Worm (Caenorhabditis elegans) whole organism, L4 larva: ENCODE results near the gene pha-1.

Experiments used
- D1046.2 ChIP-seq: fragments of 200-800 bp; sonication (Bioruptor generic); IDR thresholded peaks from 2 replicates; pipeline ENCODE4 v1.3.6; 2022; ENCODE audit warnings: missing genetic modification characterization, missing compliant biosample characterization
- F37D6.2 ChIP-seq: sonication (generic microtip); optimal IDR thresholded peaks from 2 replicates; lab custom pipeline; 2016; ENCODE audit warnings: mild to moderate bottlenecking, missing genetic modification characterization, missing compliant biosample characterization
- Y48G9A.11 ChIP-seq: fragments of 200-800 bp; sonication (Bioruptor generic); IDR thresholded peaks from 2 replicates; pipeline ENCODE4 v1.3.6; 2022; ENCODE audit warnings: missing genetic modification reagents, missing genetic modification characterization, missing compliant biosample characterization
- ZK546.5 ChIP-seq, 2 experiments: sonication (generic microtip); optimal IDR thresholded peaks; 2 replicates each; lab custom pipeline; 2017; ENCODE audit warnings: missing biosample characterization in 2 of 2, missing genetic modification characterization in 2 of 2
- aha-1 ChIP-seq: fragments of 150-350 bp; peaks from one replicate; lab custom pipeline; 2014; ENCODE audit warnings: missing biosample characterization, missing genetic modification characterization
- aly-2 ChIP-seq: sonication (generic microtip); optimal IDR thresholded peaks from 2 replicates; lab custom pipeline; 2018; ENCODE audit warnings: missing biosample characterization, missing genetic modification characterization
- ceh-20 ChIP-seq: fragments of 200-800 bp; sonication (Bioruptor generic); IDR thresholded peaks from 2 replicates; pipeline ENCODE4 v1.3.6; 2022; ENCODE audit warnings: missing genetic modification reagents, missing genetic modification characterization, missing compliant biosample characterization
- ctbp-1 ChIP-seq: fragments of 200-800 bp; sonication (Bioruptor generic); IDR thresholded peaks from 2 replicates; pipeline ENCODE4 v1.3.6; 2022; ENCODE audit warnings: missing genetic modification reagents, missing genetic modification characterization, missing compliant biosample characterization
- daf-12 ChIP-seq: fragments of 150-350 bp; optimal IDR thresholded peaks from 2 replicates; lab custom pipeline; 2014; ENCODE audit warnings: missing biosample characterization, missing genetic modification reagents, missing genetic modification characterization
- dmd-8 ChIP-seq: fragments of 200-800 bp; sonication (Bioruptor generic); IDR thresholded peaks from 2 replicates; pipeline ENCODE4 v1.3.6; 2022; ENCODE audit warnings: missing genetic modification characterization, missing compliant biosample characterization
- dmd-9 ChIP-seq: fragments of 200-800 bp; sonication (Bioruptor generic); IDR thresholded peaks from 2 replicates; pipeline ENCODE4 v1.3.6; 2022; ENCODE audit warnings: missing genetic modification reagents, missing genetic modification characterization, missing compliant biosample characterization
- dpl-1 ChIP-seq: fragments of 150-350 bp; optimal IDR thresholded peaks from 2 replicates; lab custom pipeline; 2014; ENCODE audit warnings: missing biosample characterization, missing genetic modification reagents, missing genetic modification characterization
- duxl-1 ChIP-seq: sonication (generic microtip); optimal IDR thresholded peaks from 2 replicates; lab custom pipeline; 2016; ENCODE audit warnings: mild to moderate bottlenecking, missing genetic modification characterization, moderate library complexity, missing compliant biosample characterization; ENCODE audit not compliant: poor library complexity
- egl-27 ChIP-seq: sonication (generic microtip); optimal IDR thresholded peaks from 3 replicates; lab custom pipeline; 2017; ENCODE audit warnings: missing biosample characterization, missing genetic modification reagents, missing genetic modification characterization
- fos-1 ChIP-seq: fragments of 150-350 bp; optimal IDR thresholded peaks from 2 replicates; lab custom pipeline; 2014; ENCODE audit warnings: missing biosample characterization, missing genetic modification characterization
- gei-8 ChIP-seq: fragments of 200-800 bp; sonication (Bioruptor generic); optimal IDR thresholded peaks from 2 replicates; lab custom pipeline; 2018; ENCODE audit warnings: mild to moderate bottlenecking, missing genetic modification characterization, missing compliant biosample characterization
- hif-1 ChIP-seq, 2 experiments: sonication (generic microtip); optimal IDR thresholded peaks; 2 replicates each; lab custom pipeline; 2016 to 2017; ENCODE audit warnings: missing compliant biosample characterization in 2 of 2, missing genetic modification characterization in 2 of 2, missing genetic modification reagents in 2 of 2, missing genotype in 2 of 2, mild to moderate bottlenecking in 1 of 2
- hlh-11 ChIP-seq: fragments of 200-800 bp; sonication (Bioruptor generic); optimal IDR thresholded peaks from 2 replicates; lab custom pipeline; 2018; ENCODE audit warnings: mild to moderate bottlenecking, missing genetic modification characterization, missing compliant biosample characterization
- hlh-30 ChIP-seq: sonication (generic microtip); optimal IDR thresholded peaks from 2 replicates; lab custom pipeline; 2017; ENCODE audit warnings: antibody characterized with exemption, mild to moderate bottlenecking, missing genetic modification characterization, missing compliant biosample characterization; ENCODE audit not compliant: insufficient read depth
- lin-13 ChIP-seq: fragments of 150-350 bp; optimal IDR thresholded peaks from 2 replicates; lab custom pipeline; 2014; ENCODE audit warnings: missing biosample characterization, missing genetic modification reagents, missing genetic modification characterization
- lin-15B ChIP-seq: fragments of 150-350 bp; sonication (generic microtip); optimal IDR thresholded peaks from 3 replicates; lab custom pipeline; 2014; ENCODE audit warnings: missing biosample characterization, missing genetic modification characterization
- lin-29 ChIP-seq: fragments of 200-800 bp; sonication (Bioruptor generic); IDR thresholded peaks from 2 replicates; pipeline ENCODE4 v1.3.6; 2022; ENCODE audit warnings: missing genetic modification reagents, missing genetic modification characterization, missing compliant biosample characterization
- lin-39 ChIP-seq: fragments of 150-350 bp; optimal IDR thresholded peaks from 2 replicates; lab custom pipeline; 2014; ENCODE audit warnings: missing biosample characterization, missing genetic modification reagents, missing genetic modification characterization
- lir-3 ChIP-seq: sonication (generic microtip); optimal IDR thresholded peaks from 2 replicates; lab custom pipeline; 2016; ENCODE audit warnings: mild to moderate bottlenecking, missing genetic modification characterization, missing compliant biosample characterization
- lsy-2 ChIP-seq, 2 experiments: fragments of 150-350 bp in 1 of 2; sonication (generic microtip) in 1 of 2; optimal IDR thresholded peaks; 2 replicates each; lab custom pipeline; 2014 to 2017; ENCODE audit warnings: missing biosample characterization in 2 of 2, missing genetic modification characterization in 2 of 2
- madf-5 ChIP-seq, 2 experiments: fragments of 200-800 bp; sonication (Bioruptor generic); IDR thresholded peaks; 2 replicates each; pipeline ENCODE4 v1.3.6; 2022; ENCODE audit warnings: missing compliant biosample characterization in 2 of 2, missing genetic modification characterization in 2 of 2
- madf-9 ChIP-seq: fragments of 200-800 bp; sonication (Bioruptor generic); conservative IDR thresholded peaks from 2 replicates; pipeline ENCODE4 v1.3.6; 2022; ENCODE audit warnings: missing genetic modification reagents, missing genetic modification characterization, missing compliant biosample characterization
- mdl-1 ChIP-seq, 2 experiments: fragments of 150-350 bp in 1 of 2; sonication (generic microtip) in 1 of 2; optimal IDR thresholded peaks; 2 replicates each; lab custom pipeline; 2014 to 2017; ENCODE audit warnings: missing biosample characterization in 2 of 2, missing genetic modification characterization in 2 of 2
- mes-2 ChIP-seq: sonication (generic microtip); optimal IDR thresholded peaks from 2 replicates; lab custom pipeline; 2016; ENCODE audit warnings: missing genotype, mild to moderate bottlenecking, missing genetic modification characterization, missing compliant biosample characterization; ENCODE audit not compliant: poor library complexity, severe bottlenecking
- nhr-10 ChIP-seq: fragments of 150-350 bp; optimal IDR thresholded peaks from 2 replicates; lab custom pipeline; 2014; ENCODE audit warnings: missing biosample characterization, missing genetic modification characterization
- nhr-102 ChIP-seq: sonication (generic microtip); optimal IDR thresholded peaks from 2 replicates; lab custom pipeline; 2016; ENCODE audit warnings: mild to moderate bottlenecking, missing genetic modification characterization, moderate library complexity, missing compliant biosample characterization
- nhr-11 ChIP-seq: fragments of 150-350 bp; optimal IDR thresholded peaks from 2 replicates; lab custom pipeline; 2014; ENCODE audit warnings: missing biosample characterization, missing genetic modification characterization
- nhr-111 ChIP-seq: fragments of 200-800 bp; sonication (Bioruptor generic); optimal IDR thresholded peaks from 2 replicates; lab custom pipeline; 2018; ENCODE audit warnings: mild to moderate bottlenecking, missing genetic modification characterization, missing compliant biosample characterization
- nhr-25 ChIP-seq: sonication (generic microtip); optimal IDR thresholded peaks from 2 replicates; lab custom pipeline; 2017; ENCODE audit warnings: missing genetic modification characterization, mild to moderate bottlenecking, missing compliant biosample characterization, antibody characterized with exemption, moderate library complexity, borderline replicate concordance; ENCODE audit not compliant: insufficient read depth
- nhr-28 ChIP-seq: fragments of 150-350 bp; optimal IDR thresholded peaks from 2 replicates; lab custom pipeline; 2014; ENCODE audit warnings: missing biosample characterization, missing genetic modification characterization
- nhr-42 ChIP-seq: fragments of 200-800 bp; sonication (Bioruptor generic); IDR thresholded peaks from 2 replicates; pipeline ENCODE4 v1.3.6; 2022; ENCODE audit warnings: missing genetic modification characterization, missing compliant biosample characterization
- nhr-77 ChIP-seq: fragments of 150-350 bp; optimal IDR thresholded peaks from 2 replicates; lab custom pipeline; 2014; ENCODE audit warnings: missing biosample characterization, missing genetic modification characterization
- pqm-1 ChIP-seq: sonication (generic microtip); optimal IDR thresholded peaks from 2 replicates; lab custom pipeline; 2017; ENCODE audit warnings: missing biosample characterization, missing genetic modification characterization
- sdz-12 ChIP-seq: fragments of 200-800 bp; sonication (Bioruptor generic); optimal IDR thresholded peaks from 2 replicates; lab custom pipeline; 2018; ENCODE audit warnings: mild to moderate bottlenecking, missing genetic modification characterization, missing compliant biosample characterization
- skn-1 ChIP-seq: fragments of 150-350 bp; optimal IDR thresholded peaks from 2 replicates; lab custom pipeline; 2014; ENCODE audit warnings: missing biosample characterization, missing genetic modification characterization
- snpc-4 ChIP-seq: fragments of 150-350 bp; optimal IDR thresholded peaks from 2 replicates; lab custom pipeline; 2014; ENCODE audit warnings: missing biosample characterization, missing genetic modification characterization
- unc-130 ChIP-seq: sonication (generic microtip); optimal IDR thresholded peaks from 2 replicates; lab custom pipeline; 2016; ENCODE audit warnings: missing genetic modification reagents, missing genetic modification characterization, missing compliant biosample characterization
- unc-39 ChIP-seq: sonication (generic microtip); optimal IDR thresholded peaks from 2 replicates; lab custom pipeline; 2017; ENCODE audit warnings: missing biosample characterization, missing genetic modification characterization
- vab-7 ChIP-seq: fragments of 200-800 bp; sonication (Bioruptor generic); IDR thresholded peaks from 2 replicates; pipeline ENCODE4 v1.3.6; 2022; ENCODE audit warnings: missing genetic modification reagents, missing genetic modification characterization, missing compliant biosample characterization
- ztf-7 ChIP-seq: fragments of 150-350 bp; optimal IDR thresholded peaks from 2 replicates; lab custom pipeline; 2014; ENCODE audit warnings: missing biosample characterization, missing genetic modification characterization

pha-1 gene

ce11 chrIII:11091651-11092278 is 39.8 kb upstream of the pha-1 start (continued):
- TF ChIP-seq Y48G9A.11 = peak; percentile 47; the same call in 1 of the 2 replicates
- TF ChIP-seq D1046.2 (GFP tag; lab: Robert Waterston, UW) = 0 out of 2 replicates have a peak, but pooled peaks have one; percentile 30
- peak; percentile 94 for TF ChIP-seq unc-130 (GFP tag; lab: Kevin White, UChicago)
- TF ChIP-seq nhr-28 (tag; lab: Kevin White, UChicago) = no peak
- no peak for TF ChIP-seq lir-3 (tag; lab: Kevin White, UChicago)
- TF ChIP-seq skn-1 (tag; lab: Kevin White, UChicago) = no peak
- TF ChIP-seq sdz-12 (GFP tag; lab: Kevin White, UChicago) = peak; percentile 25
- TF ChIP-seq nhr-77 (tag; lab: Kevin White, UChicago) = no peak
- TF ChIP-seq hif-1 (tag; optimal IDR thresholded peaks at IDR 0.05; lab: Kevin White, UChicago) = peak in 1 of 2 experiments; percentile 83
- TF ChIP-seq ceh-20 = 0 out of 2 replicates have a peak, but pooled peaks have one; percentile 38
- TF ChIP-seq mdl-1 (tag; optimal IDR thresholded peaks at IDR 0.05; lab: Kevin White, UChicago) = no peak
- peak in 1 of 2 experiments; percentile 20; a peak in 1 of 4 replicates for TF ChIP-seq madf-5 (GFP tag; IDR thresholded peaks at IDR 0.05; lab: Robert Waterston, UW)
- TF ChIP-seq nhr-42 = no peak

- no peak for TF ChIP-seq nhr-77 (tag; lab: Kevin White, UChicago)
- no peak for TF ChIP-seq gei-8
- 0 out of 2 replicates have a peak, but pooled peaks have one; percentile 41 for TF ChIP-seq dmd-9 (GFP tag; lab: Robert Waterston, UW)
- TF ChIP-seq snpc-4 (tag; lab: Kevin White, UChicago) = no peak
- no peak for TF ChIP-seq madf-9 (GFP tag; lab: Robert Waterston, UW)
- no peak for TF ChIP-seq nhr-25 (tag; lab: Kevin White, UChicago)
- no peak for TF ChIP-seq ZK546.5 (tag; optimal IDR thresholded peaks at IDR 0.05; lab: Kevin White, UChicago)
- no peak for TF ChIP-seq sdz-12 (GFP tag; lab: Kevin White, UChicago)
- peak; percentile 82 for TF ChIP-seq unc-130 (GFP tag; lab: Kevin White, UChicago)
- TF ChIP-seq unc-39 (tag; lab: Kevin White, UChicago) = no peak
- no peak for TF ChIP-seq daf-12 (tag; lab: Kevin White, UChicago)
- TF ChIP-seq lin-39 = no peak
- no peak for TF ChIP-seq nhr-11 (tag; lab: Kevin White, UChicago)
- TF ChIP-seq mes-2 (tag; lab: Kevin White, UChicago) = peak; percentile 91
- no peak for TF ChIP-seq ctbp-1
- peak in 1 of 2 experiments; percentile 56 for TF ChIP-seq hif-1 (tag; optimal IDR thresholded peaks at IDR 0.05; lab: Kevin White, UChicago)
- no peak for TF ChIP-seq lin-29 (GFP tag; lab: Robert Waterston, UW)
- no peak for TF ChIP-seq duxl-1 (tag; lab: Kevin White, UChicago)
- TF ChIP-seq vab-7 (GFP tag; lab: Robert Waterston, UW) = 0 out of 2 replicates have a peak, but pooled peaks have one; percentile 16
- TF ChIP-seq nhr-102 (tag; lab: Kevin White, UChicago) = no peak
- no peak for TF ChIP-seq ztf-7
These were observed 38.1 kb upstream of the pha-1 start for ce11 chrIII:11093489-11093888.

- TF ChIP-seq aha-1 (tag; lab: Kevin White, UChicago) (no peak), skn-1 (tag; lab: Kevin White, UChicago) (no peak), F37D6.2 (tag; lab: Kevin White, UChicago) (no peak)
These were observed 35.9 kb upstream of the pha-1 start for ce11 chrIII:11095687-11096086.

- no peak for TF ChIP-seq dpl-1 (GFP tag; lab: Kevin White, UChicago)
- TF ChIP-seq lin-13 (GFP tag; lab: Kevin White, UChicago) = no peak
- no peak for TF ChIP-seq lsy-2 (tag; optimal IDR thresholded peaks at IDR 0.05; lab: Kevin White, UChicago)
- TF ChIP-seq hlh-30 (tag; lab: Kevin White, UChicago) = no peak
- no peak for TF ChIP-seq hlh-11 (tag; lab: Kevin White, UChicago)
- TF ChIP-seq unc-130 (GFP tag; lab: Kevin White, UChicago) = no peak
- TF ChIP-seq egl-27 = no peak
- no peak for TF ChIP-seq fos-1
- TF ChIP-seq ztf-7 = no peak
- no peak for TF ChIP-seq aly-2 (tag; lab: Kevin White, UChicago)
- TF ChIP-seq dmd-8 = no peak
- TF ChIP-seq nhr-111 (GFP tag; lab: Kevin White, UChicago) = no peak
- no peak for TF ChIP-seq nhr-10 (tag; lab: Kevin White, UChicago)
- TF ChIP-seq sdz-12 (GFP tag; lab: Kevin White, UChicago) = no peak
- TF ChIP-seq pqm-1 = no peak
- no peak for TF ChIP-seq lin-15B (tag; lab: Kevin White, UChicago)
These were observed 31.7 kb upstream of the pha-1 start, which contains the start of gene hmt-1 for ce11 chrIII:11099864-11100263. Gene hmt-1 (minus strand): TSS chrIII:11099964.
